Fruit fly (Drosophila melanogaster) whole organism, embryonic: Measurements from ENCODE around the gene CG31313.

ENCODE experiments used
- Aef1 ChIP-seq: fragments of 200-800 bp; sonication (Bioruptor generic); IDR thresholded peaks from 3 replicates; pipeline ENCODE4 v1.3.6; 2022; ENCODE audit warnings: missing biosample characterization, missing genetic modification characterization
- Antp ChIP-seq: fragments of 200-800 bp; sonication (Bioruptor generic); optimal IDR thresholded peaks from 3 replicates; lab custom pipeline; 2016; ENCODE audit warnings: missing biosample characterization, missing genetic modification characterization
- Atf6 ChIP-seq: fragments of 200-800 bp; sonication (Bioruptor generic); IDR thresholded peaks from 2 replicates; pipeline ENCODE4 v1.3.6; 2022; ENCODE audit warnings: missing biosample characterization, missing genetic modification characterization
- B-H2 ChIP-seq: fragments of 200-800 bp; sonication (Bioruptor generic); optimal IDR thresholded peaks from 2 replicates; lab custom pipeline; 2018; ENCODE audit warnings: missing biosample characterization, mild to moderate bottlenecking, missing genetic modification characterization
- CG10431 ChIP-seq: fragments of 200-800 bp; sonication (Bioruptor generic); optimal IDR thresholded peaks from 3 replicates; lab custom pipeline; 2018; ENCODE audit warnings: missing biosample characterization, mild to moderate bottlenecking, missing genetic modification characterization
- CG11560 ChIP-seq: fragments of 200-800 bp; sonication (Bioruptor generic); IDR thresholded peaks from 3 replicates; pipeline ENCODE4 v1.3.6; 2022; ENCODE audit warnings: missing biosample characterization, missing genetic modification characterization
- CG17912 ChIP-seq: fragments of 200-800 bp; sonication (Bioruptor generic); optimal IDR thresholded peaks from 2 replicates; lab custom pipeline; 2018; ENCODE audit warnings: missing biosample characterization, mild to moderate bottlenecking, missing genetic modification characterization
- CG18619 ChIP-seq: fragments of 200-800 bp; sonication (Bioruptor generic); optimal IDR thresholded peaks from 3 replicates; lab custom pipeline; 2017; ENCODE audit warnings: missing biosample characterization, mild to moderate bottlenecking, missing genetic modification characterization
- CG30020 ChIP-seq: fragments of 200-800 bp; optimal IDR thresholded peaks from 2 replicates; lab custom pipeline; 2019; ENCODE audit warnings: missing biosample characterization, mild to moderate bottlenecking, missing genetic modification characterization, moderate library complexity
- CG3065 ChIP-seq: fragments of 200-800 bp; sonication (Bioruptor generic); optimal IDR thresholded peaks from 2 replicates; lab custom pipeline; 2016; ENCODE audit warnings: missing biosample characterization, missing genetic modification characterization
- CG32772 ChIP-seq: fragments of 200-800 bp; sonication (Bioruptor generic); IDR thresholded peaks from 2 replicates; pipeline ENCODE4 v1.3.6; 2022; ENCODE audit warnings: missing biosample characterization, missing genetic modification characterization
- CG3847 ChIP-seq: fragments of 200-800 bp; sonication (Bioruptor generic); IDR thresholded peaks from 2 replicates; pipeline ENCODE4 v1.3.6; 2022; ENCODE audit warnings: missing biosample characterization, missing genetic modification characterization
- CG3995 ChIP-seq: fragments of 200-800 bp; sonication (Bioruptor generic); optimal IDR thresholded peaks from 3 replicates; lab custom pipeline; 2016; ENCODE audit warnings: missing biosample characterization, missing genetic modification characterization
- CG4282 ChIP-seq: fragments of 200-800 bp; sonication (Bioruptor generic); optimal IDR thresholded peaks from 2 replicates; lab custom pipeline; 2016; ENCODE audit warnings: missing biosample characterization, missing genetic modification characterization
- CG5245 ChIP-seq: fragments of 200-800 bp; sonication (Bioruptor generic); optimal IDR thresholded peaks from 3 replicates; lab custom pipeline; 2016; ENCODE audit warnings: missing biosample characterization, missing genetic modification characterization
- CG5953 ChIP-seq: fragments of 200-800 bp; sonication (Bioruptor generic); IDR thresholded peaks from 2 replicates; pipeline ENCODE4 v1.3.6; 2022; ENCODE audit warnings: missing biosample characterization, missing genetic modification characterization
- CG6254 ChIP-seq: fragments of 200-800 bp; sonication (Bioruptor generic); optimal IDR thresholded peaks from 3 replicates; lab custom pipeline; 2017; ENCODE audit warnings: mild to moderate bottlenecking, missing biosample characterization, missing genetic modification reagents, missing genetic modification characterization
- CG9609 ChIP-seq: fragments of 200-800 bp; sonication (Bioruptor generic); optimal IDR thresholded peaks from 3 replicates; lab custom pipeline; 2016; ENCODE audit warnings: missing biosample characterization, missing genetic modification characterization
- CG9817 ChIP-seq: fragments of 200-800 bp; sonication (Bioruptor generic); optimal IDR thresholded peaks from 2 replicates; lab custom pipeline; 2018; ENCODE audit warnings: missing biosample characterization, mild to moderate bottlenecking, missing genetic modification characterization, moderate library complexity
- CG9876 ChIP-seq: fragments of 200-800 bp; sonication (Bioruptor generic); optimal IDR thresholded peaks from 2 replicates; lab custom pipeline; 2016; ENCODE audit warnings: missing biosample characterization, missing genetic modification characterization
- Dek ChIP-seq: fragments of 200-800 bp; sonication (Bioruptor generic); optimal IDR thresholded peaks from 3 replicates; lab custom pipeline; 2019; ENCODE audit warnings: missing biosample characterization, mild to moderate bottlenecking, missing genetic modification characterization, moderate library complexity
- Dip2 ChIP-seq: fragments of 200-800 bp; sonication (Bioruptor generic); IDR thresholded peaks from 2 replicates; pipeline ENCODE4 v1.3.6; 2022; ENCODE audit warnings: missing biosample characterization, missing genetic modification characterization
- HLH54F ChIP-seq: fragments of 200-800 bp; sonication (Bioruptor generic); optimal IDR thresholded peaks from 3 replicates; lab custom pipeline; 2016; ENCODE audit warnings: missing biosample characterization, missing genetic modification characterization
- Hr3 ChIP-seq: fragments of 200-800 bp; sonication (Bioruptor generic); optimal IDR thresholded peaks from 3 replicates; lab custom pipeline; 2016; ENCODE audit warnings: missing biosample characterization, missing genetic modification characterization
- Hr51 ChIP-seq, 2 experiments: fragments of 200-800 bp; sonication (Bioruptor generic); optimal IDR thresholded peaks; 2 replicates in 1 of 2; 3 replicates in 1 of 2; lab custom pipeline; 2016 to 2018; ENCODE audit warnings: missing biosample characterization in 2 of 2, missing genetic modification characterization in 2 of 2, mild to moderate bottlenecking in 1 of 2, moderate library complexity in 1 of 2
- Hr78 ChIP-seq, 2 experiments: fragments of 200-800 bp in 1 of 2; fragments of >200 bp in 1 of 2; sonication (Bioruptor generic) in 1 of 2; optimal IDR thresholded peaks; 2 replicates each; lab custom pipeline; 2017 to 2019; ENCODE audit warnings: missing biosample characterization in 2 of 2, missing genetic modification characterization in 2 of 2, mild to moderate bottlenecking in 1 of 2, moderate library complexity in 1 of 2
- Max ChIP-seq: fragments of 200-800 bp; sonication (Bioruptor generic); optimal IDR thresholded peaks from 2 replicates; lab custom pipeline; 2016; ENCODE audit warnings: missing biosample characterization, mild to moderate bottlenecking, missing genetic modification characterization
- NC2α ChIP-seq: fragments of 200-800 bp; sonication (Bioruptor generic); optimal IDR thresholded peaks from 2 replicates; lab custom pipeline; 2016; ENCODE audit warnings: missing biosample characterization, missing genetic modification characterization
- NC2β ChIP-seq: fragments of 200-800 bp; sonication (Bioruptor generic); optimal IDR thresholded peaks from 2 replicates; lab custom pipeline; 2016; ENCODE audit warnings: missing biosample characterization, missing genetic modification characterization
- Nf-YC ChIP-seq: fragments of 200-800 bp; optimal IDR thresholded peaks from 3 replicates; lab custom pipeline; 2019; ENCODE audit warnings: missing biosample characterization, mild to moderate bottlenecking, missing genetic modification characterization, moderate library complexity
- bcd ChIP-seq: fragments of 200-800 bp; sonication (Bioruptor generic); optimal IDR thresholded peaks from 2 replicates; lab custom pipeline; 2017; ENCODE audit warnings: missing biosample characterization, mild to moderate bottlenecking, missing genetic modification characterization
- chinmo ChIP-seq: fragments of 200-800 bp; sonication (Bioruptor generic); IDR thresholded peaks from 4 replicates; pipeline ENCODE4 v1.3.6; 2022; ENCODE audit warnings: missing biosample characterization, missing genetic modification characterization; ENCODE audit not compliant: partially characterized antibody
- chm ChIP-seq: fragments of 200-800 bp; sonication (Bioruptor generic); IDR thresholded peaks from 2 replicates; pipeline ENCODE4 v1.3.6; 2022; ENCODE audit warnings: missing biosample characterization, missing genetic modification characterization
- chn ChIP-seq: fragments of 200-800 bp; sonication (Bioruptor generic); optimal IDR thresholded peaks from 2 replicates; lab custom pipeline; 2016; ENCODE audit warnings: missing biosample characterization, missing genetic modification characterization
- dmrt99B ChIP-seq: fragments of 200-800 bp; sonication (Bioruptor generic); optimal IDR thresholded peaks from 2 replicates; lab custom pipeline; 2018; ENCODE audit warnings: missing biosample characterization, mild to moderate bottlenecking, missing genetic modification characterization, moderate library complexity
- eve ChIP-seq, 2 experiments: fragments of >200 bp; optimal IDR thresholded peaks; 2 replicates each; lab custom pipeline; 2017; ENCODE audit warnings: missing biosample characterization in 2 of 2, missing genetic modification characterization in 2 of 2
- fd64A ChIP-seq: fragments of 200-800 bp; sonication (Bioruptor generic); optimal IDR thresholded peaks from 3 replicates; lab custom pipeline; 2018; ENCODE audit warnings: missing biosample characterization, mild to moderate bottlenecking, missing genetic modification characterization
- hbn ChIP-seq: fragments of 200-800 bp; sonication (Bioruptor generic); IDR thresholded peaks from 2 replicates; pipeline ENCODE4 v1.3.6; 2022; ENCODE audit warnings: missing biosample characterization, missing genetic modification characterization; ENCODE audit not compliant: partially characterized antibody
- inv ChIP-seq: fragments of 200-800 bp; sonication (Bioruptor generic); IDR thresholded peaks from 2 replicates; pipeline ENCODE4 v1.3.6; 2022; ENCODE audit warnings: missing biosample characterization, missing genetic modification characterization; ENCODE audit not compliant: partially characterized antibody
- mam ChIP-seq: fragments of 200-800 bp; sonication (Bioruptor generic); optimal IDR thresholded peaks from 3 replicates; lab custom pipeline; 2016; ENCODE audit warnings: missing biosample characterization, missing genetic modification characterization
- nom ChIP-seq: fragments of 200-800 bp; sonication (Bioruptor generic); optimal IDR thresholded peaks from 2 replicates; lab custom pipeline; 2017; ENCODE audit warnings: missing biosample characterization, missing genetic modification characterization, mild to moderate bottlenecking, moderate library complexity, missing genetic modification reagents
- pb ChIP-seq: fragments of 200-800 bp; sonication (Bioruptor generic); optimal IDR thresholded peaks from 3 replicates; lab custom pipeline; 2016; ENCODE audit warnings: missing biosample characterization, missing genetic modification characterization
- phol ChIP-seq: fragments of 200-800 bp; sonication (Bioruptor generic); optimal IDR thresholded peaks from 3 replicates; lab custom pipeline; 2018; ENCODE audit warnings: missing biosample characterization, mild to moderate bottlenecking, missing genetic modification characterization, moderate library complexity
- prd ChIP-seq, 3 experiments: fragments of >200 bp in 2 of 3; fragments of 200-800 bp in 1 of 3; sonication (Bioruptor generic) in 1 of 3; optimal IDR thresholded peaks in 2 of 3; IDR thresholded peaks in 1 of 3; 2 replicates in 2 of 3; 3 replicates in 1 of 3; pipeline versions ENCODE4 v1.3.6 to Lab custom; 2017 to 2022; ENCODE audit warnings: missing biosample characterization in 1 of 3, missing genetic modification characterization in 1 of 3
- ranshi ChIP-seq: fragments of 200-800 bp; sonication (Bioruptor generic); IDR thresholded peaks from 2 replicates; pipeline ENCODE4 v1.3.6; 2022; ENCODE audit warnings: missing biosample characterization, missing genetic modification characterization
- row ChIP-seq: fragments of 200-800 bp; sonication (Bioruptor generic); IDR thresholded peaks from 3 replicates; pipeline ENCODE4 v1.3.6; 2022; ENCODE audit warnings: missing biosample characterization, missing genetic modification characterization
- scrt ChIP-seq: fragments of 200-800 bp; sonication (Bioruptor generic); optimal IDR thresholded peaks from 2 replicates; lab custom pipeline; 2018; ENCODE audit warnings: missing biosample characterization, mild to moderate bottlenecking, missing genetic modification characterization, moderate library complexity
- sqz ChIP-seq: fragments of 200-800 bp; sonication (Bioruptor generic); optimal IDR thresholded peaks from 3 replicates; lab custom pipeline; 2018; ENCODE audit warnings: missing biosample characterization, mild to moderate bottlenecking, missing genetic modification characterization
- sr ChIP-seq: fragments of 200-800 bp; sonication (Bioruptor generic); IDR thresholded peaks from 3 replicates; pipeline ENCODE4 v1.3.6; 2022; ENCODE audit warnings: missing biosample characterization, missing genetic modification characterization
- ssp ChIP-seq: fragments of 200-800 bp; sonication (Bioruptor generic); IDR thresholded peaks from 2 replicates; pipeline ENCODE4 v1.3.6; 2022; ENCODE audit warnings: missing biosample characterization, missing genetic modification characterization

Gene CG31313

dm6 chr3R:14558383-14558883, 8.8 kb downstream of the CG31313 start (continued):
- TF ChIP-seq HLH54F (GFP tag; lab: Kevin White, UChicago) (peak; percentile 89), CG6254 (GFP tag; lab: Kevin White, UChicago) (peak; percentile 85), row (GFP tag; lab: Robert Waterston, UW) (peak; percentile 90), Atf6 (GFP tag; lab: Robert Waterston, UW) (peak; percentile 92), NC2β (GFP tag; lab: Kevin White, UChicago) (peak; percentile 83), Dip2 (GFP tag; lab: Robert Waterston, UW) (peak; percentile 57; the same call in 1 of the 2 replicates), pb (GFP tag; lab: Kevin White, UChicago) (peak; percentile 90), CG18619 (peak; percentile 91), CG5953 (GFP tag; lab: Robert Waterston, UW) (peak; percentile 82), CG9609 (GFP tag; lab: Kevin White, UChicago) (peak; percentile 87), CG9817 (tag; lab: Kevin White, UChicago) (peak; percentile 90), mam (GFP tag; lab: Kevin White, UChicago) (peak; percentile 93), NC2α (peak; percentile 69), eve (GFP tag; optimal IDR thresholded peaks at IDR 0.05; lab: Kevin White, UChicago) (peak in 1 of 2 experiments; percentile 97), bcd (peak; percentile 94), Antp (GFP tag; lab: Kevin White, UChicago) (peak; percentile 87), CG30020 (tag; lab: Kevin White, UChicago) (peak; percentile 48), dmrt99B (tag; lab: Kevin White, UChicago) (peak; percentile 96), B-H2 (GFP tag; lab: Kevin White, UChicago) (peak; percentile 91), Hr78 (GFP tag; optimal IDR thresholded peaks at IDR 0.05; lab: Kevin White, UChicago) (peak in 1 of 2 experiments; percentile 84), CG3995 (GFP tag; lab: Kevin White, UChicago) (peak; percentile 67), Aef1 (GFP tag; lab: Robert Waterston, UW) (peak; percentile 82), hbn (GFP tag; lab: Robert Waterston, UW) (no peak), phol (tag; lab: Kevin White, UChicago) (peak; percentile 95), chinmo (GFP tag; lab: Robert Waterston, UW) (no peak), CG9876 (GFP tag; lab: Kevin White, UChicago) (peak; percentile 69), CG32772 (peak; percentile 71), CG11560 (peak; percentile 74), ssp (peak; percentile 74), Hr3 (peak; percentile 86), Hr51 (GFP tag; optimal IDR thresholded peaks at IDR 0.05; lab: Kevin White, UChicago) (peak; percentile 81 to 97), Dek (tag; lab: Kevin White, UChicago) (peak; percentile 93), CG4282 (peak; percentile 67), sr (GFP tag; lab: Robert Waterston, UW) (no peak; the same call in 2 of the 3 replicates), scrt (peak; percentile 92), chn (GFP tag; lab: Kevin White, UChicago) (peak; percentile 83), nom (GFP tag; lab: Kevin White, UChicago) (no peak), CG3847 (GFP tag; lab: Robert Waterston, UW) (peak; percentile 81), CG17912 (peak; percentile 44), inv (GFP tag; lab: Robert Waterston, UW) (no peak), CG3065 (GFP tag; lab: Kevin White, UChicago) (peak; percentile 27), chm (GFP tag; lab: Robert Waterston, UW) (no peak), sqz (GFP tag; lab: Kevin White, UChicago) (peak; percentile 80), ranshi (peak; percentile 82), fd64A (peak; percentile 61), CG10431 (GFP tag; lab: Kevin White, UChicago) (peak; percentile 71), Max (GFP tag; lab: Kevin White, UChicago) (peak; percentile 88), Nf-YC (tag; lab: Kevin White, UChicago) (peak; percentile 83), prd (optimal IDR thresholded peaks at IDR 0.05; lab: Kevin White, UChicago) (no peak), prd (GFP tag; IDR thresholded peaks at IDR 0.05; lab: Robert Waterston, UW) (peak; percentile 84), CG5245 (GFP tag; lab: Kevin White, UChicago) (peak; percentile 82)
